Fruit fly (Drosophila melanogaster) whole organism, embryonic: Measurements from ENCODE around the gene CG43167.

Experiments
- CG11504 ChIP-seq: fragments of 200-800 bp; sonication (Bioruptor generic); optimal IDR thresholded peaks from 3 replicates; lab custom pipeline; 2019; ENCODE audit warnings: missing biosample characterization, mild to moderate bottlenecking, missing genetic modification characterization, moderate library complexity
- CG12299 ChIP-seq: fragments of 200-800 bp; sonication (Bioruptor generic); optimal IDR thresholded peaks from 2 replicates; lab custom pipeline; 2018; ENCODE audit warnings: missing biosample characterization, mild to moderate bottlenecking, missing genetic modification characterization
- yki ChIP-seq: fragments of >200 bp; optimal IDR thresholded peaks from 3 replicates; lab custom pipeline; 2018

Gene CG43167

dm6 chr2L:11701819-11702218 is 44.6 kb downstream of the CG43167 start (continued):
- TF ChIP-seq CG12299, result no peak
- TF ChIP-seq CG11504, result peak; percentile 26
- no peak for TF ChIP-seq yki (lab: Kevin White, UChicago)
